Fruit fly (Drosophila melanogaster): ENCODE measurements around the gene amd.

amd gene

DNA sequence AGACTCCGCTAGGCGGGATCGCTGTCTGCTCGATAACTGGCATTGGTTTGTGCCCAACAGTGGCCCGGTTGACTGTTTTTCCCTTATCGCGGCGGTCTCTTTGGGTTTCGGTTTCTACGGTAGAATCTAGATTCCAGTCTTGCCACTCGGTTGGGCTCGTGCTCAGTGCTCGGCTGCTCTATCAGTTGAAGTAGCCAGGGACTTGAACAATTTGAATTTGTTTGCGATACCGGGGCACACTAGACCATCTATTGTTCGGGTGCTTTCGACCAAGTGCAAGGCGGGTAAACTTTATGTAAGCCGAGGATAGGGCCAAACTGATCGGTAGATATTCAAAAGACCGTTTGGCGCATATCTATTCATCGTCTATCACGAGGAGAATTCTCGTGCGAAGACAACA is 3.7 kb upstream of the amd start (continued):
- TF ChIP-seq Asciz (GFP tag; optimal IDR thresholded peaks at IDR 0.05), result no peak
- TF ChIP-seq so (GFP tag; IDR thresholded peaks at IDR 0.05), result 0 out of 3 replicates have a peak, but pooled peaks have one; percentile 10
- no peak for TF ChIP-seq Hr39 (optimal IDR thresholded peaks at IDR 0.05)
- no peak for TF ChIP-seq Lhr (GFP tag; optimal IDR thresholded peaks at IDR 0.05)
- TF ChIP-seq nerfin-2 (GFP tag; IDR thresholded peaks at IDR 0.05; ENCODE audit: partially characterized antibody), result no peak
- no peak for TF ChIP-seq ash1 (GFP tag; optimal IDR thresholded peaks at IDR 0.05)
- TF ChIP-seq fd3F (GFP tag; optimal IDR thresholded peaks at IDR 0.05), result no peak
- TF ChIP-seq sug (tag; optimal IDR thresholded peaks at IDR 0.05), result peak; percentile 32
- TF ChIP-seq CTCF (GFP tag; optimal IDR thresholded peaks at IDR 0.05), result no peak
- no peak for TF ChIP-seq Dek (tag; optimal IDR thresholded peaks at IDR 0.05)
- TF ChIP-seq CG16813 (GFP tag; IDR thresholded peaks at IDR 0.05; ENCODE audit: partially characterized antibody), result no peak
- no peak for TF ChIP-seq mld (GFP tag; IDR thresholded peaks at IDR 0.05; ENCODE audit: partially characterized antibody)
- TF ChIP-seq klu (GFP tag; IDR thresholded peaks at IDR 0.05), result no peak
- no peak for TF ChIP-seq wek (GFP tag; optimal IDR thresholded peaks at IDR 0.05)
- TF ChIP-seq Scr (GFP tag; IDR thresholded peaks at IDR 0.05; ENCODE audit: partially characterized antibody), result no peak
- TF ChIP-seq Dip3 (GFP tag; optimal IDR thresholded peaks at IDR 0.05), result no peak
- no peak for TF ChIP-seq Oaz (GFP tag; IDR thresholded peaks at IDR 0.05)
- TF ChIP-seq vvl (GFP tag; IDR thresholded peaks at IDR 0.05), result no peak
- no peak for TF ChIP-seq CG32532 (GFP tag; IDR thresholded peaks at IDR 0.05)
- TF ChIP-seq Hey (tag; optimal IDR thresholded peaks at IDR 0.05), result peak; percentile 46
- no peak for TF ChIP-seq row (GFP tag; IDR thresholded peaks at IDR 0.05)
- no peak for TF ChIP-seq CG7271 (tag; optimal IDR thresholded peaks at IDR 0.05)
- TF ChIP-seq CG42726 (GFP tag; IDR thresholded peaks at IDR 0.05; ENCODE audit: partially characterized antibody), result no peak
- TF ChIP-seq CG11560 (tag; IDR thresholded peaks at IDR 0.05), result no peak
- TF ChIP-seq usp (GFP tag; optimal IDR thresholded peaks at IDR 0.05), result no peak
- TF ChIP-seq Dad (GFP tag; optimal IDR thresholded peaks at IDR 0.05), result no peak
- TF ChIP-seq otp (GFP tag; IDR thresholded peaks at IDR 0.05), result no peak
- TF ChIP-seq Fer3 (tag; optimal IDR thresholded peaks at IDR 0.05), result no peak
- no peak for TF ChIP-seq CG10565 (GFP tag; optimal IDR thresholded peaks at IDR 0.05)
- no peak for TF ChIP-seq CG30431 (GFP tag; optimal IDR thresholded peaks at IDR 0.05)
- no peak for TF ChIP-seq lov (optimal IDR thresholded peaks at IDR 0.05)
- TF ChIP-seq lov (GFP tag; IDR thresholded peaks at IDR 0.05), result no peak

dm6 chr2L:19108377-19108876 is 1.5 kb upstream of the amd start, which contains the start of gene Lim3:
Lim3 (minus strand) TSS chr2L:19108427.
- peak; percentile 45; the same call in 1 of the 2 replicates for TF ChIP-seq seq (GFP tag; IDR thresholded peaks at IDR 0.05)
- TF ChIP-seq Pdp1 (GFP tag; optimal IDR thresholded peaks at IDR 0.05), result no peak
- TF ChIP-seq CG13894 (tag; optimal IDR thresholded peaks at IDR 0.05), result peak; percentile 66
- TF ChIP-seq zfh2 (GFP tag; optimal IDR thresholded peaks at IDR 0.05), result no peak
- TF ChIP-seq ftz-f1 (GFP tag; optimal IDR thresholded peaks at IDR 0.05), result peak; percentile 3
- TF ChIP-seq pan (optimal IDR thresholded peaks at IDR 0.05), result no peak
- TF ChIP-seq pan (GFP tag; optimal IDR thresholded peaks at IDR 0.05 in 1 of 2, IDR thresholded peaks at IDR 0.05 in 1 of 2), result peak in 1 of 2 experiments; percentile 9
- TF ChIP-seq CG6791 (GFP tag; IDR thresholded peaks at IDR 0.05; ENCODE audit: partially characterized antibody), result 0 out of 3 replicates have a peak, but pooled peaks have one; percentile 5
- TF ChIP-seq Mad (GFP tag; optimal IDR thresholded peaks at IDR 0.05), result no peak
- peak; percentile 32; the same call in 1 of the 3 replicates for TF ChIP-seq zen2 (GFP tag; IDR thresholded peaks at IDR 0.05; ENCODE audit: partially characterized antibody)
- no peak for TF ChIP-seq NC2β (GFP tag; optimal IDR thresholded peaks at IDR 0.05)
- peak; percentile 84 for TF ChIP-seq Nf-YB (GFP tag; optimal IDR thresholded peaks at IDR 0.05)
- TF ChIP-seq usp (GFP tag; optimal IDR thresholded peaks at IDR 0.05), result no peak
- peak; percentile 17; the same call in 1 of the 2 replicates for TF ChIP-seq CG9932 (GFP tag; IDR thresholded peaks at IDR 0.05)
- no peak for TF ChIP-seq CG7372 (GFP tag; IDR thresholded peaks at IDR 0.05)
- peak; percentile 25; the same call in 1 of the 2 replicates for TF ChIP-seq Bgb (GFP tag; IDR thresholded peaks at IDR 0.05; ENCODE audit: partially characterized antibody)
- peak; percentile 82 for TF ChIP-seq sd (tag; optimal IDR thresholded peaks at IDR 0.05)
- peak; percentile 68 for TF ChIP-seq Adf1 (GFP tag; IDR thresholded peaks at IDR 0.05)
- 0 out of 2 replicates have a peak, but pooled peaks have one; percentile 14 for TF ChIP-seq CG32532 (GFP tag; IDR thresholded peaks at IDR 0.05)
- peak; percentile 67 for TF ChIP-seq abd-A (tag; optimal IDR thresholded peaks at IDR 0.05)
- TF ChIP-seq bowl (GFP tag; IDR thresholded peaks at IDR 0.05), result peak; percentile 20; the same call in 1 of the 2 replicates
- no peak for TF ChIP-seq MTF-1 (GFP tag; optimal IDR thresholded peaks at IDR 0.05; ENCODE audit: borderline replicate concordance)
